Worm (Caenorhabditis elegans) whole organism, L4 larva: Measurements from ENCODE around the gene lin-29.

ENCODE experiments used
- Y48G9A.11 ChIP-seq: fragments of 200-800 bp; sonication (Bioruptor generic); IDR thresholded peaks from 2 replicates; pipeline ENCODE4 v1.3.6; 2022; ENCODE audit warnings: missing genetic modification reagents, missing genetic modification characterization, missing compliant biosample characterization
- aha-1 ChIP-seq: fragments of 150-350 bp; peaks from one replicate; lab custom pipeline; 2014; ENCODE audit warnings: missing biosample characterization, missing genetic modification characterization
- daf-19 ChIP-seq: fragments of 200-800 bp; sonication (Bioruptor generic); conservative IDR thresholded peaks from 2 replicates; pipeline ENCODE4 v1.3.6; 2022; ENCODE audit warnings: missing genetic modification characterization, missing compliant biosample characterization
- egl-27 ChIP-seq: sonication (generic microtip); optimal IDR thresholded peaks from 3 replicates; lab custom pipeline; 2017; ENCODE audit warnings: missing biosample characterization, missing genetic modification reagents, missing genetic modification characterization
- jun-1 ChIP-seq: fragments of 150-350 bp; optimal IDR thresholded peaks from 2 replicates; lab custom pipeline; 2014; ENCODE audit warnings: missing biosample characterization, missing genetic modification reagents, missing genetic modification characterization
- lin-13 ChIP-seq: fragments of 150-350 bp; optimal IDR thresholded peaks from 2 replicates; lab custom pipeline; 2014; ENCODE audit warnings: missing biosample characterization, missing genetic modification reagents, missing genetic modification characterization
- lsy-2 ChIP-seq, 2 experiments: fragments of 150-350 bp in 1 of 2; sonication (generic microtip) in 1 of 2; optimal IDR thresholded peaks; 2 replicates each; lab custom pipeline; 2014 to 2017; ENCODE audit warnings: missing biosample characterization in 2 of 2, missing genetic modification characterization in 2 of 2
- nhr-237 ChIP-seq: sonication (generic microtip); optimal IDR thresholded peaks from 2 replicates; lab custom pipeline; 2017; ENCODE audit warnings: missing biosample characterization, missing genetic modification characterization
- skn-1 ChIP-seq: fragments of 150-350 bp; optimal IDR thresholded peaks from 2 replicates; lab custom pipeline; 2014; ENCODE audit warnings: missing biosample characterization, missing genetic modification characterization
- unc-62 ChIP-seq, 3 experiments: fragments of 150-350 bp in 1 of 3; sonication (generic microtip); optimal IDR thresholded peaks in 2 of 3; peaks in 1 of 3; 1 replicate in 1 of 3; 2 replicates in 2 of 3; lab custom pipeline; 2014 to 2017; ENCODE audit warnings: missing biosample characterization in 3 of 3, missing genetic modification characterization in 3 of 3, missing genetic modification reagents in 3 of 3, missing genotype in 1 of 3
- zfp-2 ChIP-seq: sonication (generic microtip); optimal IDR thresholded peaks from 2 replicates; lab custom pipeline; 2016; ENCODE audit warnings: mild to moderate bottlenecking, missing genetic modification characterization, missing compliant biosample characterization
- ztf-11 ChIP-seq: fragments of 150-350 bp; optimal IDR thresholded peaks from 2 replicates; lab custom pipeline; 2014; ENCODE audit warnings: missing biosample characterization, missing genetic modification characterization

ce11 chrII:11879784-11880183 is 55.4 kb downstream of the lin-29 start:
- TF ChIP-seq Y48G9A.11 (GFP tag; lab: Robert Waterston, UW) = no peak
- no peak for TF ChIP-seq lin-13 (GFP tag; lab: Kevin White, UChicago)
- no peak for TF ChIP-seq zfp-2 (tag; lab: Kevin White, UChicago)
- no peak for TF ChIP-seq ztf-11
- no peak for TF ChIP-seq nhr-237 (tag; lab: Kevin White, UChicago)
- no peak for TF ChIP-seq skn-1 (tag; lab: Kevin White, UChicago)
- TF ChIP-seq jun-1 (tag; lab: Kevin White, UChicago) = no peak
- no peak for TF ChIP-seq daf-19
- no peak for TF ChIP-seq aha-1 (tag; lab: Kevin White, UChicago)
- peak in 1 of 2 experiments; percentile 22 for TF ChIP-seq unc-62 (GFP tag; optimal IDR thresholded peaks at IDR 0.05 in 1 of 2; lab: Kevin White, UChicago)
- no peak for TF ChIP-seq unc-62 (tag; optimal IDR thresholded peaks at IDR 0.05; lab: Kevin White, UChicago)
- TF ChIP-seq egl-27 = no peak
- no peak for TF ChIP-seq lsy-2 (tag; optimal IDR thresholded peaks at IDR 0.05; lab: Kevin White, UChicago)
